Worm (Caenorhabditis elegans) whole organism, L4 larva: Measurements from ENCODE around the gene R10E11.6.
A peak's percentile ranks its signal among the peaks of the same experiment; 100 is the strongest.

Experiments
- F37D6.2 ChIP-seq: sonication (generic microtip); optimal IDR thresholded peaks from 2 replicates; lab custom pipeline; 2016; ENCODE audit warnings: mild to moderate bottlenecking, missing genetic modification characterization, missing compliant biosample characterization
- F44E2.7 ChIP-seq: fragments of 200-800 bp; sonication (Bioruptor generic); IDR thresholded peaks from 2 replicates; pipeline ENCODE4 v2.1.2; 2022; ENCODE audit warnings: missing genetic modification characterization, missing compliant biosample characterization
- F49E8.2 ChIP-seq: sonication (generic microtip); optimal IDR thresholded peaks from 2 replicates; lab custom pipeline; 2016; ENCODE audit warnings: missing compliant biosample characterization, mild to moderate bottlenecking, missing genetic modification characterization, borderline replicate concordance
- R02D3.7 ChIP-seq: fragments of 150-350 bp; sonication (generic microtip); optimal IDR thresholded peaks from 3 replicates; lab custom pipeline; 2014; ENCODE audit warnings: missing biosample characterization, missing genetic modification characterization
- T20F7.1 ChIP-seq: fragments of 200-800 bp; sonication (Bioruptor generic); optimal IDR thresholded peaks from 2 replicates; lab custom pipeline; 2018; ENCODE audit warnings: mild to moderate bottlenecking, missing genetic modification characterization, missing compliant biosample characterization
- Y5F2A.4 ChIP-seq: fragments of 200-800 bp; sonication (Bioruptor generic); optimal IDR thresholded peaks from 2 replicates; lab custom pipeline; 2018; ENCODE audit warnings: mild to moderate bottlenecking, missing genetic modification characterization, missing compliant biosample characterization
- ZK337.2 ChIP-seq: fragments of 200-800 bp; sonication (Bioruptor generic); IDR thresholded peaks from 2 replicates; pipeline ENCODE4 v1.3.6; 2022; ENCODE audit warnings: missing genetic modification reagents, missing genetic modification characterization, missing compliant biosample characterization
- ZK546.5 ChIP-seq, 2 experiments: sonication (generic microtip); optimal IDR thresholded peaks; 2 replicates each; lab custom pipeline; 2017; ENCODE audit warnings: missing biosample characterization in 2 of 2, missing genetic modification characterization in 2 of 2
- aly-2 ChIP-seq: sonication (generic microtip); optimal IDR thresholded peaks from 2 replicates; lab custom pipeline; 2018; ENCODE audit warnings: missing biosample characterization, missing genetic modification characterization
- ceh-20 ChIP-seq: fragments of 200-800 bp; sonication (Bioruptor generic); IDR thresholded peaks from 2 replicates; pipeline ENCODE4 v1.3.6; 2022; ENCODE audit warnings: missing genetic modification reagents, missing genetic modification characterization, missing compliant biosample characterization
- ceh-44 ChIP-seq: fragments of 200-800 bp; sonication (Bioruptor generic); IDR thresholded peaks from 2 replicates; pipeline ENCODE4 v1.3.6; 2022; ENCODE audit warnings: missing genetic modification reagents, missing genetic modification characterization, missing compliant biosample characterization
- ctbp-1 ChIP-seq: fragments of 200-800 bp; sonication (Bioruptor generic); IDR thresholded peaks from 2 replicates; pipeline ENCODE4 v1.3.6; 2022; ENCODE audit warnings: missing genetic modification reagents, missing genetic modification characterization, missing compliant biosample characterization
- daf-12 ChIP-seq: fragments of 150-350 bp; optimal IDR thresholded peaks from 2 replicates; lab custom pipeline; 2014; ENCODE audit warnings: missing biosample characterization, missing genetic modification reagents, missing genetic modification characterization
- daf-19 ChIP-seq: fragments of 200-800 bp; sonication (Bioruptor generic); conservative IDR thresholded peaks from 2 replicates; pipeline ENCODE4 v1.3.6; 2022; ENCODE audit warnings: missing genetic modification characterization, missing compliant biosample characterization
- daf-8 ChIP-seq: fragments of 200-800 bp; sonication (Bioruptor generic); IDR thresholded peaks from 2 replicates; pipeline ENCODE4 v1.3.6; 2022; ENCODE audit warnings: missing genetic modification characterization, missing compliant biosample characterization
- dpl-1 ChIP-seq: fragments of 150-350 bp; optimal IDR thresholded peaks from 2 replicates; lab custom pipeline; 2014; ENCODE audit warnings: missing biosample characterization, missing genetic modification reagents, missing genetic modification characterization
- dve-1 ChIP-seq: sonication (generic microtip); optimal IDR thresholded peaks from 2 replicates; lab custom pipeline; 2017; ENCODE audit warnings: antibody characterized with exemption, mild to moderate bottlenecking, missing genetic modification characterization, missing compliant biosample characterization; ENCODE audit not compliant: insufficient read depth
- egl-43 ChIP-seq: fragments of 200-800 bp; sonication (Bioruptor generic); IDR thresholded peaks from 2 replicates; pipeline ENCODE4 v1.3.6; 2022; ENCODE audit warnings: missing genetic modification reagents, missing genetic modification characterization, missing compliant biosample characterization
- fos-1 ChIP-seq: fragments of 150-350 bp; optimal IDR thresholded peaks from 2 replicates; lab custom pipeline; 2014; ENCODE audit warnings: missing biosample characterization, missing genetic modification characterization
- gei-8 ChIP-seq: fragments of 200-800 bp; sonication (Bioruptor generic); optimal IDR thresholded peaks from 2 replicates; lab custom pipeline; 2018; ENCODE audit warnings: mild to moderate bottlenecking, missing genetic modification characterization, missing compliant biosample characterization
- hlh-11 ChIP-seq: fragments of 200-800 bp; sonication (Bioruptor generic); optimal IDR thresholded peaks from 2 replicates; lab custom pipeline; 2018; ENCODE audit warnings: mild to moderate bottlenecking, missing genetic modification characterization, missing compliant biosample characterization
- hmg-1.1 ChIP-seq: fragments of 200-800 bp; sonication (Bioruptor generic); IDR thresholded peaks from 2 replicates; pipeline ENCODE4 v1.3.6; 2022; ENCODE audit warnings: missing genetic modification reagents, missing genetic modification characterization, missing compliant biosample characterization
- jun-1 ChIP-seq: fragments of 150-350 bp; optimal IDR thresholded peaks from 2 replicates; lab custom pipeline; 2014; ENCODE audit warnings: missing biosample characterization, missing genetic modification reagents, missing genetic modification characterization
- lin-1 ChIP-seq: fragments of 200-800 bp; sonication (Bioruptor generic); IDR thresholded peaks from 2 replicates; pipeline ENCODE4 v1.3.6; 2022; ENCODE audit warnings: missing genetic modification reagents, missing genetic modification characterization, missing compliant biosample characterization
- lin-13 ChIP-seq: fragments of 150-350 bp; optimal IDR thresholded peaks from 2 replicates; lab custom pipeline; 2014; ENCODE audit warnings: missing biosample characterization, missing genetic modification reagents, missing genetic modification characterization
- lin-38 ChIP-seq: fragments of 200-800 bp; sonication (Bioruptor generic); IDR thresholded peaks from 2 replicates; pipeline ENCODE4 v1.3.6; 2022; ENCODE audit warnings: missing genetic modification reagents, missing genetic modification characterization, missing compliant biosample characterization
- lin-39 ChIP-seq: fragments of 150-350 bp; optimal IDR thresholded peaks from 2 replicates; lab custom pipeline; 2014; ENCODE audit warnings: missing biosample characterization, missing genetic modification reagents, missing genetic modification characterization
- madf-5 ChIP-seq, 2 experiments: fragments of 200-800 bp; sonication (Bioruptor generic); IDR thresholded peaks; 2 replicates each; pipeline ENCODE4 v1.3.6; 2022; ENCODE audit warnings: missing compliant biosample characterization in 2 of 2, missing genetic modification characterization in 2 of 2
- madf-9 ChIP-seq: fragments of 200-800 bp; sonication (Bioruptor generic); conservative IDR thresholded peaks from 2 replicates; pipeline ENCODE4 v1.3.6; 2022; ENCODE audit warnings: missing genetic modification reagents, missing genetic modification characterization, missing compliant biosample characterization
- mdt-29 ChIP-seq: fragments of 200-800 bp; sonication (Bioruptor generic); IDR thresholded peaks from 2 replicates; pipeline ENCODE4 v1.3.6; 2022; ENCODE audit warnings: missing genetic modification reagents, missing genetic modification characterization, missing compliant biosample characterization
- mep-1 ChIP-seq: fragments of 150-350 bp; sonication (generic microtip); optimal IDR thresholded peaks from 3 replicates; lab custom pipeline; 2014; ENCODE audit warnings: missing biosample characterization, missing genetic modification characterization
- mes-2 ChIP-seq: sonication (generic microtip); optimal IDR thresholded peaks from 2 replicates; lab custom pipeline; 2016; ENCODE audit warnings: missing genotype, mild to moderate bottlenecking, missing genetic modification characterization, missing compliant biosample characterization; ENCODE audit not compliant: poor library complexity, severe bottlenecking
- mxl-3 ChIP-seq: fragments of 200-800 bp; sonication (Bioruptor generic); optimal IDR thresholded peaks from 2 replicates; lab custom pipeline; 2018; ENCODE audit warnings: mild to moderate bottlenecking, missing genetic modification characterization, missing compliant biosample characterization
- nhr-10 ChIP-seq: fragments of 150-350 bp; optimal IDR thresholded peaks from 2 replicates; lab custom pipeline; 2014; ENCODE audit warnings: missing biosample characterization, missing genetic modification characterization
- nhr-102 ChIP-seq: sonication (generic microtip); optimal IDR thresholded peaks from 2 replicates; lab custom pipeline; 2016; ENCODE audit warnings: mild to moderate bottlenecking, missing genetic modification characterization, moderate library complexity, missing compliant biosample characterization
- nhr-11 ChIP-seq: fragments of 150-350 bp; optimal IDR thresholded peaks from 2 replicates; lab custom pipeline; 2014; ENCODE audit warnings: missing biosample characterization, missing genetic modification characterization
- nhr-237 ChIP-seq: sonication (generic microtip); optimal IDR thresholded peaks from 2 replicates; lab custom pipeline; 2017; ENCODE audit warnings: missing biosample characterization, missing genetic modification characterization
- nhr-28 ChIP-seq: fragments of 150-350 bp; optimal IDR thresholded peaks from 2 replicates; lab custom pipeline; 2014; ENCODE audit warnings: missing biosample characterization, missing genetic modification characterization
- nhr-41 ChIP-seq: fragments of 200-800 bp; sonication (Bioruptor generic); IDR thresholded peaks from 2 replicates; pipeline ENCODE4 v1.3.6; 2022; ENCODE audit warnings: missing genetic modification reagents, missing genetic modification characterization, missing compliant biosample characterization
- nhr-77 ChIP-seq: fragments of 150-350 bp; optimal IDR thresholded peaks from 2 replicates; lab custom pipeline; 2014; ENCODE audit warnings: missing biosample characterization, missing genetic modification characterization
- pha-4 ChIP-seq, 2 experiments: fragments of 150-350 bp in 1 of 2; fragments of 200-800 bp in 1 of 2; sonication (Bioruptor generic) in 1 of 2; IDR thresholded peaks in 1 of 2; optimal IDR thresholded peaks in 1 of 2; 2 replicates each; pipeline versions ENCODE4 v1.3.6 to Lab custom; 2014 to 2022; ENCODE audit warnings: missing genetic modification characterization in 2 of 2, missing genetic modification reagents in 2 of 2, missing biosample characterization in 1 of 2, missing compliant biosample characterization in 1 of 2
- php-3 ChIP-seq: fragments of 200-800 bp; sonication (Bioruptor generic); IDR thresholded peaks from 2 replicates; pipeline ENCODE4 v1.3.6; 2022; ENCODE audit warnings: missing genetic modification reagents, missing genetic modification characterization, missing compliant biosample characterization
- rbr-2 ChIP-seq: sonication (generic microtip); optimal IDR thresholded peaks from 2 replicates; lab custom pipeline; 2016; ENCODE audit warnings: missing genotype, missing genetic modification characterization, missing compliant biosample characterization
- saeg-2 ChIP-seq: fragments of 200-800 bp; sonication (Bioruptor generic); IDR thresholded peaks from 2 replicates; pipeline ENCODE4 v1.3.6; 2022; ENCODE audit warnings: missing genetic modification reagents, missing genetic modification characterization, missing compliant biosample characterization
- snpc-4 ChIP-seq: fragments of 150-350 bp; optimal IDR thresholded peaks from 2 replicates; lab custom pipeline; 2014; ENCODE audit warnings: missing biosample characterization, missing genetic modification characterization
- spr-3 ChIP-seq: fragments of 200-800 bp; sonication (Bioruptor generic); optimal IDR thresholded peaks from 2 replicates; lab custom pipeline; 2018; ENCODE audit warnings: mild to moderate bottlenecking, missing genetic modification characterization, missing compliant biosample characterization
- tag-97 ChIP-seq: fragments of 200-800 bp; sonication (Bioruptor generic); IDR thresholded peaks from 2 replicates; pipeline ENCODE4 v1.3.6; 2022; ENCODE audit warnings: missing genetic modification characterization, missing compliant biosample characterization
- tra-1 ChIP-seq: fragments of 200-800 bp; sonication (Bioruptor generic); IDR thresholded peaks from 2 replicates; pipeline ENCODE4 v1.3.6; 2022; ENCODE audit warnings: missing genetic modification reagents, missing genetic modification characterization, missing compliant biosample characterization
- unc-130 ChIP-seq: sonication (generic microtip); optimal IDR thresholded peaks from 2 replicates; lab custom pipeline; 2016; ENCODE audit warnings: missing genetic modification reagents, missing genetic modification characterization, missing compliant biosample characterization
- ztf-7 ChIP-seq: fragments of 150-350 bp; optimal IDR thresholded peaks from 2 replicates; lab custom pipeline; 2014; ENCODE audit warnings: missing biosample characterization, missing genetic modification characterization

The R10E11.6 gene

DNA sequence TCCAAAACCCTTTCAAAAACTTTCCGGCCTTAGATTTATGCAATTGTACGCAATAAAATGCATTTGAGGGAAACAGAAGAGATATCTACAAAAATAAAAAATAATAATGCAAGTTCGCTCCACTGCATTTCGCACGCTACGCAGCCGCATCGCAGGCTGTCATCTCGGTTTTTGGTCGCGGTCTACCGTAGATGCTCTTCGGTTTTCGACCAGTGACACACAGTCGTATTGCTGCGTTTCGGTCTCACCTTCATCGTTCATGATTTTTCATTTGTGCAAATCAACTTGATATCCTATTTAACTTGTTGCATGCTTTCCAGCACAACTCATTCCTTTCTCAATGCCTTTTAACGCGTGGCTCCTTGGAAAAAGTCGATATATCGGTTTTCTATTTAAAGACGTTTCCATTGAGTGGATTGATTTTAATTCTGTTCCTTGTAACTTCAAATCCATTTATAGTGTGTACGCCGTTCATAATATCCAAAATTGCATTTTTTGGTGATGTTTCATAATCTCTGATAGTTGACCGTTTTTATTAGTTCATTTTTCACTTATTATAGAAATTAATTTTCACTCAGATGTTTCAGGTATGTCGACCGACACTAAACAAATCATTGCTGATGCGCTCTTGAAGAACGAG lies 2.0 kb upstream of the R10E11.6 start, which contains the start of gene vha-1:
Gene vha-1, plus strand, starts transcription at position 590 of the 640 bp plus-strand sequence.
- TF ChIP-seq ceh-20 (GFP tag; lab: Robert Waterston, UW) (no peak), lin-13 (peak; percentile 95), unc-130 (GFP tag; lab: Kevin White, UChicago) (peak; percentile 2), nhr-41 (GFP tag; lab: Robert Waterston, UW) (no peak), saeg-2 (GFP tag; lab: Robert Waterston, UW) (no peak), pha-4 (GFP tag; IDR thresholded peaks at IDR 0.05; lab: Robert Waterston, UW) (peak; percentile 60; the same call in 1 of the 2 replicates), pha-4 (tag; optimal IDR thresholded peaks at IDR 0.05; lab: Kevin White, UChicago) (no peak), ZK546.5 (tag; optimal IDR thresholded peaks at IDR 0.05; lab: Kevin White, UChicago) (no peak), rbr-2 (tag; lab: Kevin White, UChicago) (peak; percentile 82), nhr-102 (tag; lab: Kevin White, UChicago) (peak; percentile 63), dpl-1 (GFP tag; lab: Kevin White, UChicago) (peak; percentile 74), fos-1 (peak; percentile 25), ceh-44 (GFP tag; lab: Robert Waterston, UW) (peak; percentile 42; the same call in 1 of the 2 replicates), ZK337.2 (GFP tag; lab: Robert Waterston, UW) (no peak), snpc-4 (tag; lab: Kevin White, UChicago) (no peak), nhr-11 (peak; percentile 80), mes-2 (peak; percentile 91), hlh-11 (tag; lab: Kevin White, UChicago) (peak; percentile 88), Y5F2A.4 (GFP tag; lab: Kevin White, UChicago) (no peak), nhr-28 (tag; lab: Kevin White, UChicago) (peak; percentile 92), egl-43 (GFP tag; lab: Robert Waterston, UW) (0 out of 2 replicates have a peak, but pooled peaks have one; percentile 29), hmg-1.1 (GFP tag; lab: Robert Waterston, UW) (peak; percentile 77), lin-1 (GFP tag; lab: Robert Waterston, UW) (peak; percentile 80), php-3 (GFP tag; lab: Robert Waterston, UW) (no peak), nhr-77 (tag; lab: Kevin White, UChicago) (peak; percentile 97), ztf-7 (peak; percentile 22), daf-19 (GFP tag; lab: Robert Waterston, UW) (no peak), daf-12 (tag; lab: Kevin White, UChicago) (no peak), lin-38 (GFP tag; lab: Robert Waterston, UW) (peak; percentile 97), daf-8 (GFP tag; lab: Robert Waterston, UW) (no peak), mdt-29 (peak; percentile 71; the same call in 1 of the 2 replicates), tra-1 (0 out of 2 replicates have a peak, but pooled peaks have one; percentile 46), F37D6.2 (tag; lab: Kevin White, UChicago) (peak; percentile 7), lin-39 (tag; lab: Kevin White, UChicago) (no peak), madf-5 (GFP tag; IDR thresholded peaks at IDR 0.05; lab: Robert Waterston, UW) (no peak), aly-2 (tag; lab: Kevin White, UChicago) (no peak), dve-1 (peak; percentile 94), mxl-3 (GFP tag; lab: Kevin White, UChicago) (peak; percentile 86), nhr-10 (tag; lab: Kevin White, UChicago) (peak; percentile 78), F49E8.2 (tag; lab: Kevin White, UChicago) (no peak), F44E2.7 (GFP tag; lab: Robert Waterston, UW) (no peak), jun-1 (tag; lab: Kevin White, UChicago) (peak; percentile 71), R02D3.7 (no peak), madf-9 (GFP tag; lab: Robert Waterston, UW) (peak; percentile 69; the same call in 1 of the 2 replicates), tag-97 (GFP tag; lab: Robert Waterston, UW) (no peak), mep-1 (tag; lab: Kevin White, UChicago) (peak; percentile 92), T20F7.1 (GFP tag; lab: Kevin White, UChicago) (peak; percentile 81), nhr-237 (tag; lab: Kevin White, UChicago) (no peak), ctbp-1 (GFP tag; lab: Robert Waterston, UW) (peak; percentile 52), gei-8 (no peak), spr-3 (GFP tag; lab: Kevin White, UChicago) (no peak)
